Worm (Caenorhabditis elegans) whole organism, midembryonic: ENCODE data around the gene T10B9.9.

Experiments
- ref-1 ChIP-seq: fragments of 200-800 bp; sonication (Bioruptor generic); conservative IDR thresholded peaks from 2 replicates; pipeline ENCODE4 v1.3.6; 2022; ENCODE audit warnings: missing genetic modification reagents, missing genetic modification characterization, missing compliant biosample characterization
- ztf-23 ChIP-seq: fragments of 200-800 bp; sonication (Bioruptor generic); IDR thresholded peaks from 2 replicates; pipeline ENCODE4 v1.3.6; 2022; ENCODE audit warnings: missing genetic modification reagents, missing genetic modification characterization, missing compliant biosample characterization
- ztf-29 ChIP-seq: fragments of 200-800 bp; sonication (Bioruptor generic); IDR thresholded peaks from 2 replicates; pipeline ENCODE4 v1.3.6; 2022; ENCODE audit warnings: missing genetic modification reagents, missing genetic modification characterization, missing compliant biosample characterization

DNA sequence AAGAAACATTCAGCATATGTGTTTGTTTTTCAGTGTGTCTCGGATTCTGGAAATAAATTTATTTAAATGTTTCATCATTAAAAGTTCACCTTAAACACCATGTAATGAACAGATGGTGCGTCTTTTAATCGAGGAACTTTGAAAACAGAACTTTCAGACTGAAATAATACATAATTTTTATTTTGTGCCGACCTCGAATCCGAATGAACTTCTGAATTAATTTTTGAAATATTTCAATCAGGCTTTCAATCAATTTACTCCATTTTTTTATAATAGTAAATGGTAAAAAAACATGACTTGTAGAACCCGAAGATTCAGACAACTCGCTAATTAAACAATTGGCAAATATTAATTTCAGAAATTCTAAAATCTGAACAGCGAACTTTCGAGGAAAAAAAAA lies 6.6 kb upstream of the T10B9.9 start, which contains the start of gene T10B9.14:
- no peak for TF ChIP-seq ref-1
- TF ChIP-seq ztf-29 (GFP tag; lab: Robert Waterston, UW) = no peak
- no peak for TF ChIP-seq ztf-23 (GFP tag; lab: Robert Waterston, UW)
